Fruit fly (Drosophila melanogaster) whole organism, larva: Measurements from ENCODE around the gene Wbp2.

Experiments
- noc ChIP-seq: fragments of 200-800 bp; sonication (Bioruptor generic); optimal IDR thresholded peaks from 3 replicates; lab custom pipeline; 2019; ENCODE audit warnings: missing biosample characterization, mild to moderate bottlenecking, missing genetic modification characterization, moderate library complexity

The Wbp2 gene

dm6 chr3L:12831290-12831952 lies 18.5 kb upstream of the Wbp2 start:
- peak; percentile 86 for TF ChIP-seq noc (tag; lab: Kevin White, UChicago)

DNA sequence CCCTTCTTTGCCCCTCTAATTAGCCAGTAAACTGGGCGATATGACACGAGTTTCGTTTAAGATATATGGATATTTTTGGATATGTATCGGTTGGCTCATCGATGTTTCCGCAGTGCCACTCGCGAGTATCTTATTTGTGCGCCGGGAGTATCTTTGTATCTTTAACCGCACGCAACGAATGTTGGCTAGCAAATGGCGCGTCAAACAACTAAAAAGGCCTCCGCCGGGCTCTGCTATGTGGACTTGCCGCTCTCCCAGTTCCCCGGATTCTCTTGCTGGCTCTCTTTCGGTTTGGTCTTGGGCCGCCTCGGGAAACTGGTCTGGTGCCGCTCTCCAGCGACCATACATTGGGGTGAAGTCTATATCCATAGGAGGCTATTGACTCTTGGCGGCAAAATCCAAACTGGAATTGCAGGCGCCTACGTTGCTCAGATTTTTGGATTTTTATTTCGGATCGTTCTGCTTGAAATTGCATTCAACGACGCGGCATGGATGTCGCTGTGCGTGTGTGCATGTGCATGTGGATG lies 17.5 kb upstream of the Wbp2 start:
- no peak for TF ChIP-seq noc (tag; lab: Kevin White, UChicago)

dm6 chr3L:12833354-12833753 lies 16.6 kb upstream of the Wbp2 start:
- no peak for TF ChIP-seq noc (tag; lab: Kevin White, UChicago)

DNA sequence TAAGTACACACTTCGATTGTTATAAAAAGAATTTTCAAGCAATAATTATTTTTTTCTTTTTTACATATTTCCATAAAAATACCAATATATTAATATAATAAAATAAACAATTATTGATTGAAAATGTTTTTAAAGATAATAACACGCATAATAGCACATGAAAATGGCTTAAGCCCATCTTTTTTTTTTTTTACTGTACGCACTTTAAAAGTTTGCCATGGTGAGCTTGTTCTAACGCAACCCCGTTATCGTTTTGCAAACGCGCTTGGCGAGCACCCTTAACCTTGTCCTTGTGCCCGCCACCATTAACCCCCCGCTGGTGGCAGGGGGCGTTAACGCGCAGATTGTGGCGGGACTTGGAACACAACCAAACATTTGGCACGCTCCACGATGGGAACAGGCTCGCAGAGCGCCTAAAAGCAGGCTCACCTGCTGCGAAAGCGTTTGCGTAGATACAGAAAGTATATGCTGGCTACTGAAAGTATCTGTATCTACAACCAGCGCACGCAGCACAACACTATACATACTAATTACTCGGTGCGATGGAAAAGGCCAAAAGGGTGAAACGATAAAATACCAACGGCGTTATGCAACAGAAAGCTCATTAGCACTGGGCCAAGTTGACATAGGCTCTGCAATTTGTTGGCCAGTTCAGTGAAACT lies 16.0 kb upstream of the Wbp2 start:
- TF ChIP-seq noc (tag; lab: Kevin White, UChicago) = no peak

dm6 chr3L:12834526-12835213 lies 15.3 kb upstream of the Wbp2 start:
- TF ChIP-seq noc (tag; lab: Kevin White, UChicago) = no peak

- peak; percentile 58 for TF ChIP-seq noc (tag; lab: Kevin White, UChicago)
Measured at dm6 chr3L:12835511-12836479, 14.2 kb upstream of the Wbp2 start.

- TF ChIP-seq noc (tag; lab: Kevin White, UChicago) = peak; percentile 50
Measured at dm6 chr3L:12837196-12837720, 12.7 kb upstream of the Wbp2 start.

DNA sequence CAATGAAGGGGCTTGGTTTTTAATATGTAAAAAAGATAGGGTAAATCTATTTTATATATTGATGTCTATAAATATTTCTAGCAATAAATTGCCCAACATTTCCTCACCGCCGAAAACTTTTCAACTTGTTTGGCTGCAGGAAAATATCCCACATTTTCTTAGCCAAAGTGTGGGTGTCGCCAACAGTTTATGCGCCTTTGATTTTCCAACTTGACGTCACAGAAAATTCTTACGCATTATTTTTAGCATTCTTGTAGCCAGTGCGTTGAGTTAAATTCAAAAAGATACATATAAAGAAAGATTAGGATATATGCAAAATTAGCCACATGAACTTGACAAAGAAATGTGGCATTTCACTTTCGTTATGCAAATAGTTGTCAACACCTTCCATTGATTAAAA lies 10.1 kb upstream of the Wbp2 start:
- TF ChIP-seq noc (tag; lab: Kevin White, UChicago) = no peak

- TF ChIP-seq noc (tag; lab: Kevin White, UChicago) = no peak
Measured at dm6 chr3L:12841459-12841858, 8.5 kb upstream of the Wbp2 start.

- no peak for TF ChIP-seq noc (tag; lab: Kevin White, UChicago)
Measured at dm6 chr3L:12842532-12842931, 7.4 kb upstream of the Wbp2 start.

DNA sequence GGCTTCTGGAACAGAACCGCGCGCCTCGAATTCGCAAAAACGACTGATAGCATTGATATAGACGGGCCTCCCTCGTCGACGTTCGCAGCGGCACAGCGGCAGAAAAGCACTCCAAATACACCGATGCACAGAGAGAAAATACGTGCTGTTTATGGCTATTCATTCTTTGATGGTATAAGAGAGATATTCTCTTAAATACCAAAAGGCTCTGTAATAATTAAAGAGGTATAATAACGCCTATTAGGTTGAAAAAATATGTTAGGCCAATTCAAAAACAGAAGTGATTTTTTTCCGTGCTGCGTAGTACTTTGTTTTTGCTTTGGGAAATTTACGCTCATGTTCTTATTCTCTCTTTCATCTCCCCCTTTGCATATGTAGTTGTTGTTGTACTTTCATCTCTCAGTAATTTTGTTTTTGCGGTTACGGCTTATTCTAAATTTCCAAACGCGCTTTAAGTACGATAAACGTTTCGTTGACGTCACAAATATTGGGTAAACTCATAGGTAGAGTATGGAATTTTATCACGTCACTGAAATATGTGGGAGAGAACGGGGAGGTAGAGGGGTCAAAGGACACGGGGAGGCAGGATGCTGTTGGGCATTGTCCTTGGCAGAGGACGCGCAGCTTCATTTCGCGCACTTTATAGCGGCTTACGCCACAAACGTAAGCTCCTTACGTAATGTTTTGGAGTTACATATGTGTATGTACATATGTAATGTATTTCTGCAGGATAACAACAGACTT lies 6.7 kb upstream of the Wbp2 start, which contains the start of gene nebu:
Gene nebu, minus strand, starts transcription at position 51 of the 744 bp plus-strand sequence.
- TF ChIP-seq noc (tag; lab: Kevin White, UChicago) = peak; percentile 98

DNA sequence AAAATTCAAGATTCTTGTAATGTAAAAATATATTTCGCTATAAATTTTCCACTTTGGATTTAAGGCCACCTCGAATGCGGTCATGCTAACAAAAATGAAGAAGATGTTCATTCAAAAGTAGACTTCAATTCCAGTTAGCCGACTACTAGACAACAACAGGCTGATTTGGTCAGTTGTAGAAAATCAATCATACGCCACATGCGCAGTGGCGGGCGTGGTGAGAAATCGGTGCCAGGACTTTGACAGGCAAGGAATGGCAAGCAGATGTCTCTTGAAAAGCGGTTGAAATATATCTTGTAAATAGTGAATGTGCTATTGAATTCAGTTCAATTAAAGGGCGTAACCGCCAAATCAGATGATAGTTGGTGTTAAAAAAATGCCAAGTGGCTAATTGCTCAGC lies 3.5 kb downstream of the Wbp2 start, which contains the start of gene Ent3:
Gene Ent3, plus strand, starts transcription at position 224 of the 400 bp plus-strand sequence.
- no peak for TF ChIP-seq noc (tag; lab: Kevin White, UChicago)

DNA sequence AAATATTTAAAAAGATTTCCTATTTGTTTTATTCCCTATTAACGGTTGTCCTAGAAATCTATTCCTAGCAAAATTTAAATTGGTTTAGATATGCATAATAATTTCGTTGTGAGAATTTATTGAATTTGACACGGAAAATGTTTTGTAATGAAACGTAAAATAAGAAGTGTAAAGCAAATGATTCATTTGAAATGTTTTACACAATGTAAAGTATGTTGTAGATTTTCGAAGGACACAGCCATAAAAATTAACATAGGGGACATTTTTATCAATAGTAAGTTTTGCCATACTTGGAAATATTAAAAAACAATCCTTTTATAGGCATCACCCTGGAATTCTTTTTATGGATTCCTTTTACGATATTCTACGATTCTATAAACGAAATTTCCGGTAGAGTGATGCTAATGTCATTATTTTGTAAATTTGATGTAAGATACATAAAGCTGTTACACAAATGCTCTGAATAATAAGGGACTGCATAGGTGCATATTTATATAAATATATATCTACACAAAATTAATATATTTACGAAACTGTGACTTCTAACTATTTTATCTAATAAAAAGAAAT lies 7.7 kb downstream of the Wbp2 start:
- no peak for TF ChIP-seq noc (tag; lab: Kevin White, UChicago)
